Fruit fly (Drosophila melanogaster) whole organism, embryonic: Measurements from ENCODE around the gene CG32243.

ENCODE experiments used
- Adf1 ChIP-seq: fragments of 200-800 bp; sonication (Bioruptor generic); IDR thresholded peaks from 2 replicates; pipeline ENCODE4 v1.3.6; 2022; ENCODE audit warnings: missing biosample characterization, missing genetic modification characterization
- Aef1 ChIP-seq: fragments of 200-800 bp; sonication (Bioruptor generic); IDR thresholded peaks from 3 replicates; pipeline ENCODE4 v1.3.6; 2022; ENCODE audit warnings: missing biosample characterization, missing genetic modification characterization
- Antp ChIP-seq: fragments of 200-800 bp; sonication (Bioruptor generic); optimal IDR thresholded peaks from 3 replicates; lab custom pipeline; 2016; ENCODE audit warnings: missing biosample characterization, missing genetic modification characterization
- Awh ChIP-seq: fragments of 200-800 bp; sonication (Bioruptor generic); IDR thresholded peaks from 2 replicates; pipeline ENCODE4, ENCODE4 v1.3.6; 2022; ENCODE audit warnings: missing biosample characterization, missing genetic modification characterization
- CG10209 ChIP-seq: fragments of 200-800 bp; sonication (Bioruptor generic); optimal IDR thresholded peaks from 3 replicates; lab custom pipeline; 2017; ENCODE audit warnings: missing biosample characterization, mild to moderate bottlenecking, missing genetic modification characterization, missing genetic modification reagents
- CG10366 ChIP-seq: fragments of 200-800 bp; sonication (Bioruptor generic); IDR thresholded peaks from 2 replicates; pipeline ENCODE4 v1.3.6; 2022; ENCODE audit warnings: missing biosample characterization, missing genetic modification characterization
- CG10565 ChIP-seq: fragments of 200-800 bp; sonication (Bioruptor generic); optimal IDR thresholded peaks from 3 replicates; lab custom pipeline; 2016; ENCODE audit warnings: missing biosample characterization, mild to moderate bottlenecking, missing genetic modification characterization
- CG11696 ChIP-seq: fragments of 200-800 bp; sonication (Bioruptor generic); IDR thresholded peaks from 2 replicates; pipeline ENCODE4 v1.3.6; 2022; ENCODE audit warnings: missing biosample characterization, missing genetic modification characterization
- CG12104 ChIP-seq: fragments of 200-800 bp; sonication (Bioruptor generic); optimal IDR thresholded peaks from 3 replicates; lab custom pipeline; 2016; ENCODE audit warnings: missing biosample characterization, missing genetic modification characterization
- CG12659 ChIP-seq: fragments of 200-800 bp; sonication (Bioruptor generic); optimal IDR thresholded peaks from 3 replicates; lab custom pipeline; 2017; ENCODE audit warnings: mild to moderate bottlenecking, missing biosample characterization, missing genetic modification reagents, missing genetic modification characterization
- CG15011 ChIP-seq: fragments of 200-800 bp; sonication (Bioruptor generic); optimal IDR thresholded peaks from 3 replicates; lab custom pipeline; 2018; ENCODE audit warnings: missing biosample characterization, mild to moderate bottlenecking, missing genetic modification characterization
- CG17361 ChIP-seq: fragments of 200-800 bp; sonication (Bioruptor generic); IDR thresholded peaks from 3 replicates; pipeline ENCODE4 v1.3.6; 2022; ENCODE audit warnings: missing biosample characterization, missing genetic modification characterization
- CG30431 ChIP-seq: fragments of 200-800 bp; sonication (Bioruptor generic); optimal IDR thresholded peaks from 2 replicates; lab custom pipeline; 2017; ENCODE audit warnings: missing biosample characterization, missing genetic modification characterization
- CG31441 ChIP-seq: fragments of 200-800 bp; sonication (Bioruptor generic); IDR thresholded peaks from 2 replicates; pipeline ENCODE4 v1.3.6; 2022; ENCODE audit warnings: missing biosample characterization, missing genetic modification characterization
- CG32767 ChIP-seq: fragments of 200-800 bp; sonication (Bioruptor generic); IDR thresholded peaks from 2 replicates; pipeline ENCODE4 v1.3.6; 2022; ENCODE audit warnings: missing biosample characterization, missing genetic modification characterization
- CG3281 ChIP-seq: fragments of 200-800 bp; sonication (Bioruptor generic); optimal IDR thresholded peaks from 3 replicates; lab custom pipeline; 2017; ENCODE audit warnings: missing biosample characterization, mild to moderate bottlenecking, missing genetic modification characterization
- CG43689 ChIP-seq: fragments of 200-800 bp; sonication (Bioruptor generic); IDR thresholded peaks from 2 replicates; pipeline ENCODE4 v1.3.6; 2022; ENCODE audit warnings: missing biosample characterization, missing genetic modification characterization
- CG4424 ChIP-seq: fragments of 200-800 bp; sonication (Bioruptor generic); optimal IDR thresholded peaks from 3 replicates; lab custom pipeline; 2016; ENCODE audit warnings: missing biosample characterization, missing genetic modification characterization
- CG4730 ChIP-seq: fragments of 200-800 bp; sonication (Bioruptor generic); IDR thresholded peaks from 2 replicates; pipeline ENCODE4 v1.3.6; 2022; ENCODE audit warnings: missing biosample characterization, missing genetic modification characterization
- CG6689 ChIP-seq: fragments of 200-800 bp; sonication (Bioruptor generic); IDR thresholded peaks from 2 replicates; pipeline ENCODE4 v1.3.6; 2022; ENCODE audit warnings: missing biosample characterization, missing genetic modification characterization
- CG8290 ChIP-seq, 3 experiments: fragments of 200-800 bp; sonication (Bioruptor generic); optimal IDR thresholded peaks; 2 replicates each; lab custom pipeline; 2016 to 2019; ENCODE audit warnings: missing biosample characterization in 3 of 3, missing genetic modification characterization in 3 of 3, mild to moderate bottlenecking in 2 of 3, moderate library complexity in 1 of 3
- CG8924 ChIP-seq: fragments of 200-800 bp; optimal IDR thresholded peaks from 3 replicates; lab custom pipeline; 2019; ENCODE audit warnings: missing biosample characterization, mild to moderate bottlenecking, missing genetic modification characterization, moderate library complexity
- CG9215 ChIP-seq: fragments of 200-800 bp; sonication (Bioruptor generic); IDR thresholded peaks from 2 replicates; pipeline ENCODE4 v1.3.6; 2022; ENCODE audit warnings: missing biosample characterization, missing genetic modification characterization
- CG9609 ChIP-seq: fragments of 200-800 bp; sonication (Bioruptor generic); optimal IDR thresholded peaks from 3 replicates; lab custom pipeline; 2016; ENCODE audit warnings: missing biosample characterization, missing genetic modification characterization
- CG9817 ChIP-seq: fragments of 200-800 bp; sonication (Bioruptor generic); optimal IDR thresholded peaks from 2 replicates; lab custom pipeline; 2018; ENCODE audit warnings: missing biosample characterization, mild to moderate bottlenecking, missing genetic modification characterization, moderate library complexity
- Dad ChIP-seq: fragments of 200-800 bp; sonication (Bioruptor generic); optimal IDR thresholded peaks from 3 replicates; lab custom pipeline; 2016; ENCODE audit warnings: missing biosample characterization, missing genetic modification characterization
- Dek ChIP-seq: fragments of 200-800 bp; sonication (Bioruptor generic); optimal IDR thresholded peaks from 3 replicates; lab custom pipeline; 2019; ENCODE audit warnings: missing biosample characterization, mild to moderate bottlenecking, missing genetic modification characterization, moderate library complexity
- ERR ChIP-seq: fragments of 200-800 bp; sonication (Bioruptor generic); optimal IDR thresholded peaks from 2 replicates; lab custom pipeline; 2016; ENCODE audit warnings: missing biosample characterization, missing genetic modification characterization
- Elba2 ChIP-seq: fragments of 200-800 bp; sonication (Bioruptor generic); optimal IDR thresholded peaks from 3 replicates; lab custom pipeline; 2016; ENCODE audit warnings: missing biosample characterization, missing genetic modification characterization
- HmgD ChIP-seq: fragments of 200-800 bp; sonication (Bioruptor generic); optimal IDR thresholded peaks from 3 replicates; lab custom pipeline; 2016; ENCODE audit warnings: missing biosample characterization, missing genetic modification characterization
- Hr51 ChIP-seq, 2 experiments: fragments of 200-800 bp; sonication (Bioruptor generic); optimal IDR thresholded peaks; 2 replicates in 1 of 2; 3 replicates in 1 of 2; lab custom pipeline; 2016 to 2018; ENCODE audit warnings: missing biosample characterization in 2 of 2, missing genetic modification characterization in 2 of 2, mild to moderate bottlenecking in 1 of 2, moderate library complexity in 1 of 2
- Oli ChIP-seq: fragments of 200-800 bp; sonication (Bioruptor generic); optimal IDR thresholded peaks from 2 replicates; lab custom pipeline; 2018; ENCODE audit warnings: missing biosample characterization, mild to moderate bottlenecking, missing genetic modification characterization, moderate library complexity
- Rfx ChIP-seq: fragments of 200-800 bp; sonication (Bioruptor generic); IDR thresholded peaks from 2 replicates; pipeline ENCODE4 v1.3.6; 2022; ENCODE audit warnings: missing biosample characterization, missing genetic modification characterization
- Rx ChIP-seq: fragments of 200-800 bp; sonication (Bioruptor generic); IDR thresholded peaks from 2 replicates; pipeline ENCODE4 v1.3.6; 2022; ENCODE audit warnings: missing biosample characterization, missing genetic modification characterization
- Trl ChIP-seq, 3 experiments: fragments of >200 bp in 2 of 3; fragments of 200-800 bp in 1 of 3; sonication (Bioruptor generic) in 1 of 3; optimal IDR thresholded peaks; 2 replicates in 1 of 3; 3 replicates in 2 of 3; lab custom pipeline; 2016 to 2017; ENCODE audit warnings: missing biosample characterization in 1 of 3, missing genetic modification characterization in 1 of 3
- amos ChIP-seq: fragments of 200-800 bp; sonication (Bioruptor generic); IDR thresholded peaks from 2 replicates; pipeline ENCODE4 v1.3.6; 2022; ENCODE audit warnings: missing biosample characterization, missing genetic modification characterization; ENCODE audit not compliant: partially characterized antibody
- ems ChIP-seq: fragments of 200-800 bp; sonication (Bioruptor generic); optimal IDR thresholded peaks from 3 replicates; lab custom pipeline; 2016; ENCODE audit warnings: missing biosample characterization, missing genetic modification characterization
- fu2 ChIP-seq: fragments of 200-800 bp; sonication (Bioruptor generic); optimal IDR thresholded peaks from 2 replicates; lab custom pipeline; 2016; ENCODE audit warnings: missing biosample characterization, missing genetic modification characterization
- gro ChIP-seq: fragments of 200-800 bp; sonication (Bioruptor generic); optimal IDR thresholded peaks from 2 replicates; lab custom pipeline; 2016; ENCODE audit warnings: missing biosample characterization, missing genetic modification characterization
- jumu ChIP-seq: fragments of 200-800 bp; sonication (Bioruptor generic); optimal IDR thresholded peaks from 3 replicates; lab custom pipeline; 2016; ENCODE audit warnings: missing biosample characterization, missing genetic modification characterization
- lab ChIP-seq: fragments of 200-800 bp; sonication (Bioruptor generic); optimal IDR thresholded peaks from 3 replicates; lab custom pipeline; 2017; ENCODE audit warnings: missing biosample characterization, missing genetic modification characterization, mild to moderate bottlenecking, moderate library complexity, missing genetic modification reagents
- nerfin-1 ChIP-seq: fragments of 200-800 bp; sonication (Bioruptor generic); optimal IDR thresholded peaks from 3 replicates; lab custom pipeline; 2019; ENCODE audit warnings: missing biosample characterization, mild to moderate bottlenecking, missing genetic modification characterization, moderate library complexity
- sens ChIP-seq: fragments of 200-800 bp; sonication (Bioruptor generic); peaks from one replicate; lab custom pipeline; 2016; ENCODE audit warnings: missing biosample characterization, missing genetic modification characterization
- sens-2 ChIP-seq: fragments of 200-800 bp; sonication (Bioruptor generic); IDR thresholded peaks from 2 replicates; pipeline ENCODE4 v1.3.6; 2022; ENCODE audit warnings: missing biosample characterization, missing genetic modification characterization
- sisA ChIP-seq: fragments of 200-800 bp; sonication (Bioruptor generic); IDR thresholded peaks from 2 replicates; pipeline ENCODE4 v1.3.6; 2022; ENCODE audit warnings: missing biosample characterization, missing genetic modification characterization
- sob ChIP-seq: fragments of 200-800 bp; sonication (Bioruptor generic); IDR thresholded peaks from 2 replicates; pipeline ENCODE4 v1.3.6; 2022; ENCODE audit warnings: missing biosample characterization, missing genetic modification characterization
- sr ChIP-seq: fragments of 200-800 bp; sonication (Bioruptor generic); IDR thresholded peaks from 3 replicates; pipeline ENCODE4 v1.3.6; 2022; ENCODE audit warnings: missing biosample characterization, missing genetic modification characterization
- zfh1 ChIP-seq: fragments of 200-800 bp; sonication (Bioruptor generic); IDR thresholded peaks from 3 replicates; pipeline ENCODE4 v1.3.6; 2022; ENCODE audit warnings: missing biosample characterization, missing genetic modification characterization
- zfh2 ChIP-seq: fragments of 200-800 bp; sonication (Bioruptor generic); optimal IDR thresholded peaks from 2 replicates; lab custom pipeline; 2016; ENCODE audit warnings: missing biosample characterization, missing genetic modification characterization

Gene CG32243

dm6 chr3L:4543034-4543806 lies 2.2 kb upstream of the CG32243 start (continued):
- TF ChIP-seq nerfin-1 (tag; lab: Kevin White, UChicago), result no peak
- no peak for TF ChIP-seq Dek (tag; lab: Kevin White, UChicago)
- TF ChIP-seq CG9817 (tag; lab: Kevin White, UChicago), result peak; percentile 28
- TF ChIP-seq Hr51 (GFP tag; optimal IDR thresholded peaks at IDR 0.05; lab: Kevin White, UChicago), result no peak
- TF ChIP-seq Trl (optimal IDR thresholded peaks at IDR 0.05; lab: Kevin White, UChicago), result peak; percentile 48 to 80
- TF ChIP-seq Trl (GFP tag; optimal IDR thresholded peaks at IDR 0.05; lab: Kevin White, UChicago), result peak; percentile 54
- peak; percentile 92 for TF ChIP-seq sens (GFP tag; lab: Kevin White, UChicago)
- TF ChIP-seq ERR (GFP tag; lab: Kevin White, UChicago), result peak; percentile 91
- peak; percentile 40 for TF ChIP-seq CG8924 (tag; lab: Kevin White, UChicago)
- no peak for TF ChIP-seq CG8290 (GFP tag; optimal IDR thresholded peaks at IDR 0.05; lab: Kevin White, UChicago)
- peak in 1 of 2 experiments; percentile 69 for TF ChIP-seq CG8290 (tag; optimal IDR thresholded peaks at IDR 0.05; lab: Kevin White, UChicago)
- no peak for TF ChIP-seq Rx
- peak; percentile 76 for TF ChIP-seq sr
- TF ChIP-seq CG3281 (GFP tag; lab: Kevin White, UChicago), result peak; percentile 35
- no peak for TF ChIP-seq CG10565
- peak; percentile 8; the same call in 1 of the 2 replicates for TF ChIP-seq CG43689 (GFP tag; lab: Robert Waterston, UW)
- TF ChIP-seq fu2 (GFP tag; lab: Kevin White, UChicago), result peak; percentile 66
- TF ChIP-seq lab (GFP tag; lab: Kevin White, UChicago), result peak; percentile 61
- peak; percentile 58; the same call in 1 of the 3 replicates for TF ChIP-seq zfh1 (GFP tag; lab: Robert Waterston, UW)
- peak; percentile 1 for TF ChIP-seq Oli (tag; lab: Kevin White, UChicago)
- peak; percentile 5 for TF ChIP-seq CG4424
- peak; percentile 23; the same call in 1 of the 2 replicates for TF ChIP-seq CG4730 (GFP tag; lab: Robert Waterston, UW)
- peak; percentile 63 for TF ChIP-seq Antp (GFP tag; lab: Kevin White, UChicago)
- TF ChIP-seq CG10366 (GFP tag; lab: Robert Waterston, UW), result peak; percentile 48
- peak; percentile 40; the same call in 1 of the 2 replicates for TF ChIP-seq sisA
- TF ChIP-seq HmgD (GFP tag; lab: Kevin White, UChicago), result peak; percentile 25
- peak; percentile 32 for TF ChIP-seq jumu (GFP tag; lab: Kevin White, UChicago)
- peak; percentile 50 for TF ChIP-seq zfh2 (GFP tag; lab: Kevin White, UChicago)
- no peak for TF ChIP-seq CG15011 (GFP tag; lab: Kevin White, UChicago)
- no peak for TF ChIP-seq CG17361 (GFP tag; lab: Robert Waterston, UW)
- TF ChIP-seq CG9609 (GFP tag; lab: Kevin White, UChicago), result peak; percentile 45
- peak; percentile 34; the same call in 1 of the 2 replicates for TF ChIP-seq CG9215 (GFP tag; lab: Robert Waterston, UW)
- no peak for TF ChIP-seq CG31441 (GFP tag; lab: Robert Waterston, UW)
- no peak for TF ChIP-seq CG32767 (GFP tag; lab: Robert Waterston, UW)
- TF ChIP-seq sob (GFP tag; lab: Robert Waterston, UW), result 0 out of 2 replicates have a peak, but pooled peaks have one; percentile 11
- TF ChIP-seq amos (GFP tag; lab: Robert Waterston, UW), result no peak
- TF ChIP-seq CG6689 (GFP tag; lab: Robert Waterston, UW), result 0 out of 2 replicates have a peak, but pooled peaks have one; percentile 14
- peak; percentile 58 for TF ChIP-seq Adf1
- peak; percentile 14 for TF ChIP-seq CG12659 (GFP tag; lab: Kevin White, UChicago)
- peak; percentile 13 for TF ChIP-seq gro
- no peak for TF ChIP-seq sens-2 (GFP tag; lab: Robert Waterston, UW)
- peak; percentile 35 for TF ChIP-seq CG10209 (GFP tag; lab: Kevin White, UChicago)
- peak; percentile 34 for TF ChIP-seq ems
- peak; percentile 71 for TF ChIP-seq Rfx (GFP tag; lab: Robert Waterston, UW)
- peak; percentile 27; the same call in 1 of the 3 replicates for TF ChIP-seq Aef1
- TF ChIP-seq Dad (GFP tag; lab: Kevin White, UChicago), result peak; percentile 22
- no peak for TF ChIP-seq Elba2 (GFP tag; lab: Kevin White, UChicago)
- TF ChIP-seq CG11696, result no peak
- TF ChIP-seq CG12104 (GFP tag; lab: Kevin White, UChicago), result no peak
- TF ChIP-seq CG30431 (GFP tag; lab: Kevin White, UChicago), result peak; percentile 13
- TF ChIP-seq Awh (GFP tag; lab: Robert Waterston, UW), result no peak
